Worm (Caenorhabditis elegans): Measurements from ENCODE around the gene rpoa-49.

DNA sequence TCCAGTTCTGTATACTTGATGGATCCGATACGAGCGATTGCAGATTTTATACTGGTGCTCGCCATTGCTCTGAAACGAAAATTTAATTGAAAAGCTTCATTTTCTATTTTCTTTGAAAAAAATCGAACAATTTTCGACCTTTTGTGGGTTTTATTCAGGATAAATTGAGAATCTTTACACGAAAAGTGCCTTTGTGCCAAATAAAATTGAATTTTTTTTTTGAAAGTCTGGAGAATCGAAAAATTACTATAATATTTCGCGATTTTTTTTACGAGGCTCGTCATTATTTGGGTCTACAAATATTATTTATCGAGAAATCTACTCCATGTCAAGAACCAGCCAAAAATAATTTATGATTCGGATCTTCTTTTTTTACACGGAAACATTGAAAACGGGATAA is 2.9 kb upstream of the rpoa-49 start, which contains the start of gene F23F1.10:
- no peak for TF ChIP-seq W03F9.2 (tag; optimal IDR thresholded peaks at IDR 0.05)
- no peak for TF ChIP-seq him-1 (tag; optimal IDR thresholded peaks at IDR 0.05)
- no peak for TF ChIP-seq dao-5 (tag; optimal IDR thresholded peaks at IDR 0.05)
